Worm (Caenorhabditis elegans) whole organism, L4 larva: Measurements from ENCODE around the gene ntl-9.
A peak's percentile ranks its signal among the peaks of the same experiment; 100 is the strongest.

Experiments used
- F10B5.3 ChIP-seq: sonication (generic microtip); optimal IDR thresholded peaks from 2 replicates; lab custom pipeline; 2016; ENCODE audit warnings: mild to moderate bottlenecking, missing genetic modification characterization, missing compliant biosample characterization
- F37D6.2 ChIP-seq: sonication (generic microtip); optimal IDR thresholded peaks from 2 replicates; lab custom pipeline; 2016; ENCODE audit warnings: mild to moderate bottlenecking, missing genetic modification characterization, missing compliant biosample characterization
- F49E8.2 ChIP-seq: sonication (generic microtip); optimal IDR thresholded peaks from 2 replicates; lab custom pipeline; 2016; ENCODE audit warnings: missing compliant biosample characterization, mild to moderate bottlenecking, missing genetic modification characterization, borderline replicate concordance
- T20F7.1 ChIP-seq: fragments of 200-800 bp; sonication (Bioruptor generic); optimal IDR thresholded peaks from 2 replicates; lab custom pipeline; 2018; ENCODE audit warnings: mild to moderate bottlenecking, missing genetic modification characterization, missing compliant biosample characterization
- Y48G9A.11 ChIP-seq: fragments of 200-800 bp; sonication (Bioruptor generic); IDR thresholded peaks from 2 replicates; pipeline ENCODE4 v1.3.6; 2022; ENCODE audit warnings: missing genetic modification reagents, missing genetic modification characterization, missing compliant biosample characterization
- ZK337.2 ChIP-seq: fragments of 200-800 bp; sonication (Bioruptor generic); IDR thresholded peaks from 2 replicates; pipeline ENCODE4 v1.3.6; 2022; ENCODE audit warnings: missing genetic modification reagents, missing genetic modification characterization, missing compliant biosample characterization
- aly-2 ChIP-seq: sonication (generic microtip); optimal IDR thresholded peaks from 2 replicates; lab custom pipeline; 2018; ENCODE audit warnings: missing biosample characterization, missing genetic modification characterization
- ama-1 ChIP-seq: fragments of 150-350 bp; optimal IDR thresholded peaks from 2 replicates; lab custom pipeline; 2014; ENCODE audit warnings: inconsistent platforms, mixed read lengths
- arid-1 ChIP-seq: fragments of 200-800 bp; sonication (Bioruptor generic); conservative IDR thresholded peaks from 2 replicates; pipeline ENCODE4 v1.3.6; 2022; ENCODE audit warnings: missing genetic modification reagents, missing genetic modification characterization, missing compliant biosample characterization
- ceh-20 ChIP-seq: fragments of 200-800 bp; sonication (Bioruptor generic); IDR thresholded peaks from 2 replicates; pipeline ENCODE4 v1.3.6; 2022; ENCODE audit warnings: missing genetic modification reagents, missing genetic modification characterization, missing compliant biosample characterization
- ceh-44 ChIP-seq: fragments of 200-800 bp; sonication (Bioruptor generic); IDR thresholded peaks from 2 replicates; pipeline ENCODE4 v1.3.6; 2022; ENCODE audit warnings: missing genetic modification reagents, missing genetic modification characterization, missing compliant biosample characterization
- daf-12 ChIP-seq: fragments of 150-350 bp; optimal IDR thresholded peaks from 2 replicates; lab custom pipeline; 2014; ENCODE audit warnings: missing biosample characterization, missing genetic modification reagents, missing genetic modification characterization
- daf-19 ChIP-seq: fragments of 200-800 bp; sonication (Bioruptor generic); conservative IDR thresholded peaks from 2 replicates; pipeline ENCODE4 v1.3.6; 2022; ENCODE audit warnings: missing genetic modification characterization, missing compliant biosample characterization
- dmd-6 ChIP-seq: fragments of 200-800 bp; sonication (Bioruptor generic); IDR thresholded peaks from 2 replicates; pipeline ENCODE4 v1.3.6; 2022; ENCODE audit warnings: missing genetic modification reagents, missing genetic modification characterization, missing compliant biosample characterization
- dpl-1 ChIP-seq: fragments of 150-350 bp; optimal IDR thresholded peaks from 2 replicates; lab custom pipeline; 2014; ENCODE audit warnings: missing biosample characterization, missing genetic modification reagents, missing genetic modification characterization
- duxl-1 ChIP-seq: sonication (generic microtip); optimal IDR thresholded peaks from 2 replicates; lab custom pipeline; 2016; ENCODE audit warnings: mild to moderate bottlenecking, missing genetic modification characterization, moderate library complexity, missing compliant biosample characterization; ENCODE audit not compliant: poor library complexity
- dve-1 ChIP-seq: sonication (generic microtip); optimal IDR thresholded peaks from 2 replicates; lab custom pipeline; 2017; ENCODE audit warnings: antibody characterized with exemption, mild to moderate bottlenecking, missing genetic modification characterization, missing compliant biosample characterization; ENCODE audit not compliant: insufficient read depth
- fkh-10 ChIP-seq: fragments of 150-350 bp; optimal IDR thresholded peaks from 2 replicates; lab custom pipeline; 2014; ENCODE audit warnings: missing biosample characterization, missing genetic modification reagents, missing genetic modification characterization
- gei-8 ChIP-seq: fragments of 200-800 bp; sonication (Bioruptor generic); optimal IDR thresholded peaks from 2 replicates; lab custom pipeline; 2018; ENCODE audit warnings: mild to moderate bottlenecking, missing genetic modification characterization, missing compliant biosample characterization
- hlh-30 ChIP-seq: sonication (generic microtip); optimal IDR thresholded peaks from 2 replicates; lab custom pipeline; 2017; ENCODE audit warnings: antibody characterized with exemption, mild to moderate bottlenecking, missing genetic modification characterization, missing compliant biosample characterization; ENCODE audit not compliant: insufficient read depth
- hmg-1.1 ChIP-seq: fragments of 200-800 bp; sonication (Bioruptor generic); IDR thresholded peaks from 2 replicates; pipeline ENCODE4 v1.3.6; 2022; ENCODE audit warnings: missing genetic modification reagents, missing genetic modification characterization, missing compliant biosample characterization
- lim-7 ChIP-seq: fragments of 200-800 bp; sonication (Bioruptor generic); IDR thresholded peaks from 2 replicates; pipeline ENCODE4 v1.3.6; 2022; ENCODE audit warnings: missing genetic modification characterization, missing compliant biosample characterization
- lin-13 ChIP-seq: fragments of 150-350 bp; optimal IDR thresholded peaks from 2 replicates; lab custom pipeline; 2014; ENCODE audit warnings: missing biosample characterization, missing genetic modification reagents, missing genetic modification characterization
- lin-15B ChIP-seq: fragments of 150-350 bp; sonication (generic microtip); optimal IDR thresholded peaks from 3 replicates; lab custom pipeline; 2014; ENCODE audit warnings: missing biosample characterization, missing genetic modification characterization
- lin-38 ChIP-seq: fragments of 200-800 bp; sonication (Bioruptor generic); IDR thresholded peaks from 2 replicates; pipeline ENCODE4 v1.3.6; 2022; ENCODE audit warnings: missing genetic modification reagents, missing genetic modification characterization, missing compliant biosample characterization
- lsy-2 ChIP-seq, 2 experiments: fragments of 150-350 bp in 1 of 2; sonication (generic microtip) in 1 of 2; optimal IDR thresholded peaks; 2 replicates each; lab custom pipeline; 2014 to 2017; ENCODE audit warnings: missing biosample characterization in 2 of 2, missing genetic modification characterization in 2 of 2
- madf-5 ChIP-seq, 2 experiments: fragments of 200-800 bp; sonication (Bioruptor generic); IDR thresholded peaks; 2 replicates each; pipeline ENCODE4 v1.3.6; 2022; ENCODE audit warnings: missing compliant biosample characterization in 2 of 2, missing genetic modification characterization in 2 of 2
- madf-9 ChIP-seq: fragments of 200-800 bp; sonication (Bioruptor generic); conservative IDR thresholded peaks from 2 replicates; pipeline ENCODE4 v1.3.6; 2022; ENCODE audit warnings: missing genetic modification reagents, missing genetic modification characterization, missing compliant biosample characterization
- mdl-1 ChIP-seq, 2 experiments: fragments of 150-350 bp in 1 of 2; sonication (generic microtip) in 1 of 2; optimal IDR thresholded peaks; 2 replicates each; lab custom pipeline; 2014 to 2017; ENCODE audit warnings: missing biosample characterization in 2 of 2, missing genetic modification characterization in 2 of 2
- mdt-29 ChIP-seq: fragments of 200-800 bp; sonication (Bioruptor generic); IDR thresholded peaks from 2 replicates; pipeline ENCODE4 v1.3.6; 2022; ENCODE audit warnings: missing genetic modification reagents, missing genetic modification characterization, missing compliant biosample characterization
- mep-1 ChIP-seq: fragments of 150-350 bp; sonication (generic microtip); optimal IDR thresholded peaks from 3 replicates; lab custom pipeline; 2014; ENCODE audit warnings: missing biosample characterization, missing genetic modification characterization
- mxl-2 ChIP-seq: fragments of 200-800 bp; sonication (Bioruptor generic); conservative IDR thresholded peaks from 2 replicates; pipeline ENCODE4 v1.3.6; 2022; ENCODE audit warnings: missing genetic modification reagents, missing genetic modification characterization, missing compliant biosample characterization
- nhr-11 ChIP-seq: fragments of 150-350 bp; optimal IDR thresholded peaks from 2 replicates; lab custom pipeline; 2014; ENCODE audit warnings: missing biosample characterization, missing genetic modification characterization
- nhr-237 ChIP-seq: sonication (generic microtip); optimal IDR thresholded peaks from 2 replicates; lab custom pipeline; 2017; ENCODE audit warnings: missing biosample characterization, missing genetic modification characterization
- nhr-42 ChIP-seq: fragments of 200-800 bp; sonication (Bioruptor generic); IDR thresholded peaks from 2 replicates; pipeline ENCODE4 v1.3.6; 2022; ENCODE audit warnings: missing genetic modification characterization, missing compliant biosample characterization
- nhr-77 ChIP-seq: fragments of 150-350 bp; optimal IDR thresholded peaks from 2 replicates; lab custom pipeline; 2014; ENCODE audit warnings: missing biosample characterization, missing genetic modification characterization
- pha-4 ChIP-seq, 2 experiments: fragments of 150-350 bp in 1 of 2; fragments of 200-800 bp in 1 of 2; sonication (Bioruptor generic) in 1 of 2; IDR thresholded peaks in 1 of 2; optimal IDR thresholded peaks in 1 of 2; 2 replicates each; pipeline versions ENCODE4 v1.3.6 to Lab custom; 2014 to 2022; ENCODE audit warnings: missing genetic modification characterization in 2 of 2, missing genetic modification reagents in 2 of 2, missing biosample characterization in 1 of 2, missing compliant biosample characterization in 1 of 2
- php-3 ChIP-seq: fragments of 200-800 bp; sonication (Bioruptor generic); IDR thresholded peaks from 2 replicates; pipeline ENCODE4 v1.3.6; 2022; ENCODE audit warnings: missing genetic modification reagents, missing genetic modification characterization, missing compliant biosample characterization
- sdz-12 ChIP-seq: fragments of 200-800 bp; sonication (Bioruptor generic); optimal IDR thresholded peaks from 2 replicates; lab custom pipeline; 2018; ENCODE audit warnings: mild to moderate bottlenecking, missing genetic modification characterization, missing compliant biosample characterization
- spr-1 ChIP-seq: sonication (generic microtip); optimal IDR thresholded peaks from 2 replicates; lab custom pipeline; 2016; ENCODE audit warnings: mild to moderate bottlenecking, missing genetic modification characterization, missing compliant biosample characterization
- tag-97 ChIP-seq: fragments of 200-800 bp; sonication (Bioruptor generic); IDR thresholded peaks from 2 replicates; pipeline ENCODE4 v1.3.6; 2022; ENCODE audit warnings: missing genetic modification characterization, missing compliant biosample characterization
- tra-1 ChIP-seq: fragments of 200-800 bp; sonication (Bioruptor generic); IDR thresholded peaks from 2 replicates; pipeline ENCODE4 v1.3.6; 2022; ENCODE audit warnings: missing genetic modification reagents, missing genetic modification characterization, missing compliant biosample characterization
- unc-130 ChIP-seq: sonication (generic microtip); optimal IDR thresholded peaks from 2 replicates; lab custom pipeline; 2016; ENCODE audit warnings: missing genetic modification reagents, missing genetic modification characterization, missing compliant biosample characterization
- unc-62 ChIP-seq, 3 experiments: fragments of 150-350 bp in 1 of 3; sonication (generic microtip); optimal IDR thresholded peaks in 2 of 3; peaks in 1 of 3; 1 replicate in 1 of 3; 2 replicates in 2 of 3; lab custom pipeline; 2014 to 2017; ENCODE audit warnings: missing biosample characterization in 3 of 3, missing genetic modification characterization in 3 of 3, missing genetic modification reagents in 3 of 3, missing genotype in 1 of 3
- zag-1 ChIP-seq: fragments of 150-350 bp; optimal IDR thresholded peaks from 2 replicates; lab custom pipeline; 2014; ENCODE audit warnings: missing biosample characterization, missing genetic modification characterization
- zip-2 ChIP-seq: fragments of 150-350 bp; optimal IDR thresholded peaks from 2 replicates; lab custom pipeline; 2014; ENCODE audit warnings: missing biosample characterization, missing genetic modification characterization
- ztf-11 ChIP-seq: fragments of 150-350 bp; optimal IDR thresholded peaks from 2 replicates; lab custom pipeline; 2014; ENCODE audit warnings: missing biosample characterization, missing genetic modification characterization
- ztf-7 ChIP-seq: fragments of 150-350 bp; optimal IDR thresholded peaks from 2 replicates; lab custom pipeline; 2014; ENCODE audit warnings: missing biosample characterization, missing genetic modification characterization

Gene ntl-9

ce11 chrIII:4962393-4962792 lies 18.1 kb downstream of the ntl-9 start, which contains the start of gene vps-22 (continued):
- no peak for TF ChIP-seq php-3 (GFP tag; lab: Robert Waterston, UW)
- TF ChIP-seq, all 104 proteins: peak for 0

ce11 chrIII:4962886-4963285 lies 18.6 kb downstream of the ntl-9 start, which contains the start of gene C27F2.9:
Gene C27F2.9 (minus strand): TSS chrIII:4963044.
- TF ChIP-seq nhr-42 (peak; percentile 88), sdz-12 (GFP tag; lab: Kevin White, UChicago) (no peak), tag-97 (GFP tag; lab: Robert Waterston, UW) (no peak), ceh-44 (no peak), dpl-1 (peak; percentile 99), arid-1 (GFP tag; lab: Robert Waterston, UW) (peak; percentile 77; the same call in 1 of the 2 replicates), lim-7 (GFP tag; lab: Robert Waterston, UW) (no peak), F37D6.2 (tag; lab: Kevin White, UChicago) (peak; percentile 68), dmd-6 (GFP tag; lab: Robert Waterston, UW) (peak; percentile 67), lin-38 (GFP tag; lab: Robert Waterston, UW) (peak; percentile 89), F49E8.2 (peak; percentile 19), aly-2 (no peak), ztf-7 (tag; lab: Kevin White, UChicago) (peak; percentile 43), hlh-30 (peak; percentile 73), zag-1 (tag; lab: Kevin White, UChicago) (no peak), mep-1 (tag; lab: Kevin White, UChicago) (peak; percentile 88), unc-62 (GFP tag; optimal IDR thresholded peaks at IDR 0.05 in 1 of 2; lab: Kevin White, UChicago) (peak in 1 of 2 experiments; percentile 98), unc-62 (tag; optimal IDR thresholded peaks at IDR 0.05; lab: Kevin White, UChicago) (no peak), lsy-2 (tag; optimal IDR thresholded peaks at IDR 0.05; lab: Kevin White, UChicago) (peak; percentile 56 to 92), hmg-1.1 (GFP tag; lab: Robert Waterston, UW) (peak; percentile 82), pha-4 (GFP tag; IDR thresholded peaks at IDR 0.05; lab: Robert Waterston, UW) (peak; percentile 85), pha-4 (tag; optimal IDR thresholded peaks at IDR 0.05; lab: Kevin White, UChicago) (peak; percentile 86), ztf-11 (tag; lab: Kevin White, UChicago) (no peak), mdt-29 (GFP tag; lab: Robert Waterston, UW) (no peak), nhr-77 (tag; lab: Kevin White, UChicago) (peak; percentile 52), fkh-10 (GFP tag; lab: Kevin White, UChicago) (peak; percentile 57), unc-130 (GFP tag; lab: Kevin White, UChicago) (peak; percentile 59), nhr-11 (tag; lab: Kevin White, UChicago) (peak; percentile 84), gei-8 (no peak), spr-1 (tag; lab: Kevin White, UChicago) (peak; percentile 68), zip-2 (peak; percentile 31), ZK337.2 (GFP tag; lab: Robert Waterston, UW) (no peak), nhr-237 (no peak), madf-9 (GFP tag; lab: Robert Waterston, UW) (no peak), daf-12 (tag; lab: Kevin White, UChicago) (no peak), Y48G9A.11 (GFP tag; lab: Robert Waterston, UW) (no peak), F10B5.3 (tag; lab: Kevin White, UChicago) (peak; percentile 56), ama-1 (lab: Kevin White, UChicago) (peak; percentile 22), madf-5 (GFP tag; IDR thresholded peaks at IDR 0.05; lab: Robert Waterston, UW) (peak in 1 of 2 experiments; percentile 44; a peak in 1 of 4 replicates), duxl-1 (tag; lab: Kevin White, UChicago) (peak; percentile 82), daf-19 (GFP tag; lab: Robert Waterston, UW) (no peak), ceh-20 (peak; percentile 77), mxl-2 (GFP tag; lab: Robert Waterston, UW) (no peak), lin-15B (tag; lab: Kevin White, UChicago) (peak; percentile 36), tra-1 (GFP tag; lab: Robert Waterston, UW) (peak; percentile 54; the same call in 1 of the 2 replicates), dve-1 (tag; lab: Kevin White, UChicago) (peak; percentile 82), lin-13 (peak; percentile 61), T20F7.1 (GFP tag; lab: Kevin White, UChicago) (peak; percentile 83), mdl-1 (tag; optimal IDR thresholded peaks at IDR 0.05; lab: Kevin White, UChicago) (peak in 1 of 2 experiments; percentile 2)
